Worm (Caenorhabditis elegans): Measurements from ENCODE around the gene unc-44.

DNA sequence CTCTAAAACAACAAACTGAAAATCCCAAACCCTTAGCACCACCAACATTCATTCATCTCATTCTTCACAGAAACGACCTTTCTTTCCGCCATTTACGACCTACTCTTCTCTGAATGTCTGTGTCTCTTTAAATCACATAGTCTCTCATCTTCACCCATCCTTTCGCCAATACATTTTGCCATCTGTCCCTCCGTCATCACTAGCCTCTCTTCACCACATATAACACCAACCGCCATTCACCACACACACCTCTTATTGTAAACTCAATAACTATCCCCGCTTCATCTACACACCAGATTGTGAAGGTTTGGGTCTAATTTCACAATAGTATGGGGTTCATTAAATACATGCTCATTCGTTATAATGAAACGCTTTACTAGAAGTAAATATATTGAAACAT is 4.8 kb upstream of the unc-44 start:
- TF ChIP-seq R02D3.7 (tag; optimal IDR thresholded peaks at IDR 0.05) (no peak), skn-1 (tag; optimal IDR thresholded peaks at IDR 0.05) (no peak), snpc-4 (tag; optimal IDR thresholded peaks at IDR 0.05) (no peak)

All from whole organism, L2 larva.